Fruit fly (Drosophila melanogaster) whole organism, embryonic: ENCODE measurements around the gene CG6432.

Experiments used
- ATbp ChIP-seq: fragments of 200-800 bp; sonication (Bioruptor generic); optimal IDR thresholded peaks from 2 replicates; lab custom pipeline; 2017; ENCODE audit warnings: missing biosample characterization, mild to moderate bottlenecking, missing genetic modification characterization, missing genetic modification reagents
- Blimp-1 ChIP-seq: fragments of 200-800 bp; sonication (Bioruptor generic); optimal IDR thresholded peaks from 3 replicates; lab custom pipeline; 2018; ENCODE audit warnings: missing biosample characterization, missing genetic modification characterization, mild to moderate bottlenecking, moderate library complexity, missing genetic modification reagents
- CG10267 ChIP-seq: fragments of 200-800 bp; sonication (Bioruptor generic); optimal IDR thresholded peaks from 2 replicates; lab custom pipeline; 2018; ENCODE audit warnings: missing biosample characterization, mild to moderate bottlenecking, missing genetic modification characterization, moderate library complexity
- CG10431 ChIP-seq: fragments of 200-800 bp; sonication (Bioruptor generic); optimal IDR thresholded peaks from 3 replicates; lab custom pipeline; 2018; ENCODE audit warnings: missing biosample characterization, mild to moderate bottlenecking, missing genetic modification characterization
- CG10979 ChIP-seq: fragments of 200-800 bp; sonication (Bioruptor generic); optimal IDR thresholded peaks from 2 replicates; lab custom pipeline; 2018; ENCODE audit warnings: missing biosample characterization, mild to moderate bottlenecking, missing genetic modification characterization, moderate library complexity
- CG12071 ChIP-seq: fragments of 200-800 bp; sonication (Bioruptor generic); optimal IDR thresholded peaks from 3 replicates; lab custom pipeline; 2018; ENCODE audit warnings: missing biosample characterization, mild to moderate bottlenecking, missing genetic modification characterization
- CG1602 ChIP-seq: fragments of 200-800 bp; sonication (Bioruptor generic); optimal IDR thresholded peaks from 3 replicates; lab custom pipeline; 2016; ENCODE audit warnings: missing biosample characterization, missing genetic modification characterization
- CG17186 ChIP-seq: fragments of 200-800 bp; sonication (Bioruptor generic); optimal IDR thresholded peaks from 3 replicates; lab custom pipeline; 2017; ENCODE audit warnings: missing biosample characterization, missing genetic modification reagents, missing genetic modification characterization
- CG17361 ChIP-seq: fragments of 200-800 bp; sonication (Bioruptor generic); IDR thresholded peaks from 3 replicates; pipeline ENCODE4 v1.3.6; 2022; ENCODE audit warnings: missing biosample characterization, missing genetic modification characterization
- CG2129 ChIP-seq: fragments of 200-800 bp; sonication (Bioruptor generic); IDR thresholded peaks from 2 replicates; pipeline ENCODE4 v1.3.6; 2022; ENCODE audit warnings: missing biosample characterization, missing genetic modification characterization; ENCODE audit not compliant: partially characterized antibody
- CG2712 ChIP-seq: fragments of 200-800 bp; optimal IDR thresholded peaks from 3 replicates; lab custom pipeline; 2019; ENCODE audit warnings: missing biosample characterization, mild to moderate bottlenecking, missing genetic modification characterization, moderate library complexity
- CG2889 ChIP-seq: fragments of 200-800 bp; sonication (Bioruptor generic); IDR thresholded peaks from 3 replicates; pipeline ENCODE4 v1.3.6; 2022; ENCODE audit warnings: missing biosample characterization, missing genetic modification characterization
- CG31365 ChIP-seq: fragments of 200-800 bp; sonication (Bioruptor generic); optimal IDR thresholded peaks from 2 replicates; lab custom pipeline; 2018; ENCODE audit warnings: missing biosample characterization, mild to moderate bottlenecking, missing genetic modification characterization
- CG3407 ChIP-seq: fragments of 200-800 bp; sonication (Bioruptor generic); optimal IDR thresholded peaks from 2 replicates; lab custom pipeline; 2018; ENCODE audit warnings: missing biosample characterization, mild to moderate bottlenecking, missing genetic modification characterization
- CG4707 ChIP-seq: fragments of 200-800 bp; sonication (Bioruptor generic); optimal IDR thresholded peaks from 2 replicates; lab custom pipeline; 2018; ENCODE audit warnings: missing biosample characterization, mild to moderate bottlenecking, missing genetic modification characterization, moderate library complexity
- CG6689 ChIP-seq: fragments of 200-800 bp; sonication (Bioruptor generic); IDR thresholded peaks from 2 replicates; pipeline ENCODE4 v1.3.6; 2022; ENCODE audit warnings: missing biosample characterization, missing genetic modification characterization
- CG6765 ChIP-seq: fragments of 200-800 bp; sonication (Bioruptor generic); optimal IDR thresholded peaks from 3 replicates; lab custom pipeline; 2017; ENCODE audit warnings: missing biosample characterization, mild to moderate bottlenecking, missing genetic modification characterization
- CG7745 ChIP-seq: fragments of 200-800 bp; sonication (Bioruptor generic); optimal IDR thresholded peaks from 2 replicates; lab custom pipeline; 2018; ENCODE audit warnings: missing biosample characterization, mild to moderate bottlenecking, missing genetic modification characterization, moderate library complexity
- CG8359 ChIP-seq: fragments of 200-800 bp; sonication (Bioruptor generic); optimal IDR thresholded peaks from 2 replicates; lab custom pipeline; 2017; ENCODE audit warnings: missing biosample characterization, mild to moderate bottlenecking, missing genetic modification characterization, borderline replicate concordance
- CG8388 ChIP-seq: fragments of 200-800 bp; sonication (Bioruptor generic); optimal IDR thresholded peaks from 2 replicates; lab custom pipeline; 2019; ENCODE audit warnings: missing biosample characterization, mild to moderate bottlenecking, missing genetic modification characterization, moderate library complexity
- CG9727 ChIP-seq: fragments of 200-800 bp; sonication (Bioruptor generic); optimal IDR thresholded peaks from 3 replicates; lab custom pipeline; 2017; ENCODE audit warnings: missing biosample characterization, mild to moderate bottlenecking, missing genetic modification characterization
- D ChIP-seq, 2 experiments: fragments of 200-800 bp in 1 of 2; fragments of >200 bp in 1 of 2; sonication (Bioruptor generic) in 1 of 2; optimal IDR thresholded peaks; 2 replicates in 1 of 2; 3 replicates in 1 of 2; lab custom pipeline; 2017; ENCODE audit warnings: mild to moderate bottlenecking in 1 of 2, missing biosample characterization in 1 of 2, missing genetic modification characterization in 1 of 2, missing genetic modification reagents in 1 of 2
- HLHmδ ChIP-seq: fragments of 200-800 bp; sonication (Bioruptor generic); optimal IDR thresholded peaks from 2 replicates; lab custom pipeline; 2018; ENCODE audit warnings: missing biosample characterization, mild to moderate bottlenecking, missing genetic modification characterization, moderate library complexity
- Lhr ChIP-seq: fragments of 200-800 bp; sonication (Bioruptor generic); optimal IDR thresholded peaks from 3 replicates; lab custom pipeline; 2017; ENCODE audit warnings: mild to moderate bottlenecking, missing biosample characterization, missing genetic modification reagents, missing genetic modification characterization
- MTF-1 ChIP-seq: fragments of 200-800 bp; sonication (Bioruptor generic); optimal IDR thresholded peaks from 2 replicates; lab custom pipeline; 2018; ENCODE audit warnings: missing biosample characterization, mild to moderate bottlenecking, missing genetic modification characterization, borderline replicate concordance
- NfI ChIP-seq: fragments of 200-800 bp; sonication (Bioruptor generic); optimal IDR thresholded peaks from 3 replicates; lab custom pipeline; 2018; ENCODE audit warnings: missing biosample characterization, mild to moderate bottlenecking, missing genetic modification characterization, moderate library complexity
- Pdp1 ChIP-seq, 2 experiments: fragments of 200-800 bp; sonication (Bioruptor generic); optimal IDR thresholded peaks; 3 replicates each; lab custom pipeline; 2016; ENCODE audit warnings: missing biosample characterization in 2 of 2, missing genetic modification characterization in 2 of 2, mild to moderate bottlenecking in 1 of 2, moderate library complexity in 1 of 2
- Sox100B ChIP-seq: fragments of 200-800 bp; sonication (Bioruptor generic); optimal IDR thresholded peaks from 3 replicates; lab custom pipeline; 2018; ENCODE audit warnings: missing biosample characterization, mild to moderate bottlenecking, missing genetic modification characterization
- Sry-β ChIP-seq: fragments of 200-800 bp; sonication (Bioruptor generic); optimal IDR thresholded peaks from 2 replicates; lab custom pipeline; 2018; ENCODE audit warnings: missing biosample characterization, mild to moderate bottlenecking, missing genetic modification characterization, moderate library complexity
- Ssrp ChIP-seq: fragments of 200-800 bp; sonication (Bioruptor generic); optimal IDR thresholded peaks from 2 replicates; lab custom pipeline; 2018; ENCODE audit warnings: missing biosample characterization, mild to moderate bottlenecking, missing genetic modification characterization, moderate library complexity
- ac ChIP-seq: fragments of 200-800 bp; sonication (Bioruptor generic); optimal IDR thresholded peaks from 3 replicates; lab custom pipeline; 2017; ENCODE audit warnings: missing biosample characterization, mild to moderate bottlenecking, missing genetic modification characterization
- ap ChIP-seq: fragments of 200-800 bp; sonication (Bioruptor generic); IDR thresholded peaks from 2 replicates; pipeline ENCODE4 v1.3.6; 2022; ENCODE audit warnings: missing biosample characterization, missing genetic modification characterization
- ara ChIP-seq: fragments of 200-800 bp; sonication (Bioruptor generic); IDR thresholded peaks from 2 replicates; pipeline ENCODE4 v1.3.6; 2022; ENCODE audit warnings: missing biosample characterization, missing genetic modification characterization
- bsh ChIP-seq, 2 experiments: fragments of 200-800 bp; sonication (Bioruptor generic); optimal IDR thresholded peaks; 2 replicates each; lab custom pipeline; 2017 to 2018; ENCODE audit warnings: mild to moderate bottlenecking in 2 of 2, missing biosample characterization in 2 of 2, missing genetic modification characterization in 2 of 2, moderate library complexity in 1 of 2
- dmrt11E ChIP-seq: fragments of 200-800 bp; sonication (Bioruptor generic); optimal IDR thresholded peaks from 3 replicates; lab custom pipeline; 2018; ENCODE audit warnings: missing biosample characterization, mild to moderate bottlenecking, missing genetic modification characterization, moderate library complexity
- fd96Cb ChIP-seq: fragments of 200-800 bp; sonication (Bioruptor generic); optimal IDR thresholded peaks from 2 replicates; lab custom pipeline; 2018; ENCODE audit warnings: missing biosample characterization, mild to moderate bottlenecking, missing genetic modification characterization, moderate library complexity
- lab ChIP-seq: fragments of 200-800 bp; sonication (Bioruptor generic); optimal IDR thresholded peaks from 3 replicates; lab custom pipeline; 2017; ENCODE audit warnings: missing biosample characterization, missing genetic modification characterization, mild to moderate bottlenecking, moderate library complexity, missing genetic modification reagents
- lola ChIP-seq, 3 experiments: fragments of >200 bp in 2 of 3; fragments of 200-800 bp in 1 of 3; sonication (Bioruptor generic) in 1 of 3; optimal IDR thresholded peaks; 2 replicates each; lab custom pipeline; 2017 to 2019; ENCODE audit warnings: missing biosample characterization in 3 of 3, missing genetic modification characterization in 3 of 3, mild to moderate bottlenecking in 1 of 3, moderate library complexity in 1 of 3
- nau ChIP-seq: fragments of 200-800 bp; sonication (Bioruptor generic); optimal IDR thresholded peaks from 3 replicates; lab custom pipeline; 2017; ENCODE audit warnings: missing biosample characterization, mild to moderate bottlenecking, missing genetic modification characterization, missing genetic modification reagents
- nerfin-1 ChIP-seq: fragments of 200-800 bp; sonication (Bioruptor generic); optimal IDR thresholded peaks from 3 replicates; lab custom pipeline; 2019; ENCODE audit warnings: missing biosample characterization, mild to moderate bottlenecking, missing genetic modification characterization, moderate library complexity
- odd ChIP-seq: fragments of 200-800 bp; sonication (Bioruptor generic); optimal IDR thresholded peaks from 2 replicates; lab custom pipeline; 2017; ENCODE audit warnings: missing biosample characterization, mild to moderate bottlenecking, missing genetic modification characterization
- onecut ChIP-seq: fragments of 200-800 bp; sonication (Bioruptor generic); IDR thresholded peaks from 2 replicates; pipeline ENCODE4 v1.3.6; 2022; ENCODE audit warnings: missing biosample characterization, missing genetic modification characterization
- org-1 ChIP-seq: fragments of 200-800 bp; sonication (Bioruptor generic); optimal IDR thresholded peaks from 2 replicates; lab custom pipeline; 2017; ENCODE audit warnings: missing biosample characterization, missing genetic modification characterization
- sc ChIP-seq, 3 experiments: fragments of >200 bp in 2 of 3; fragments of 200-800 bp in 1 of 3; sonication (Bioruptor generic) in 1 of 3; optimal IDR thresholded peaks; 2 replicates in 2 of 3; 3 replicates in 1 of 3; lab custom pipeline; 2017; ENCODE audit warnings: mild to moderate bottlenecking in 1 of 3, missing biosample characterization in 1 of 3, missing genetic modification characterization in 1 of 3, missing genetic modification reagents in 1 of 3
- sens ChIP-seq: fragments of 200-800 bp; sonication (Bioruptor generic); peaks from one replicate; lab custom pipeline; 2016; ENCODE audit warnings: missing biosample characterization, missing genetic modification characterization
- tna ChIP-seq: fragments of 200-800 bp; sonication (Bioruptor generic); IDR thresholded peaks from 2 replicates; pipeline ENCODE4 v1.3.6; 2022; ENCODE audit warnings: missing biosample characterization, missing genetic modification characterization; ENCODE audit not compliant: partially characterized antibody
- unpg ChIP-seq: fragments of 200-800 bp; sonication (Bioruptor generic); optimal IDR thresholded peaks from 3 replicates; lab custom pipeline; 2018; ENCODE audit warnings: missing biosample characterization, mild to moderate bottlenecking, missing genetic modification characterization, moderate library complexity

Gene CG6432

DNA sequence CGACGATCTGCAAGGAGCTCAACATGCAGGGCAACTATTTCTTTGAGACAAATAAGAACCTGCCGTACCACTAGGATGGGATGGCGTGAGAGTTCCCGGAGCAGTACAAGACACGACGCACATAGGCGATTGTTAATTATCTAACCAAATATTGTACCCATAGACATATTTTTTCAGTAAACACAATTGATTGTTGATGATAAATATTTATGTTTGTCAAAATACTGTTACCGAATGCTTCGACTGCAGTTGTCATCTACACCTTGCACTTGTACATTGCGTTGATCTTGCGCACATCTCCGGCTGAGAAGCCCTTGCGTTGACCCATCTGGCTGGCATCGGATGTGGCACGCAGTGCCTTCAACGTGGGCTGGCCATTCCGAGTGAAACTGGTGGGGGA lies 43.6 kb upstream of the CG6432 start (continued):
- TF ChIP-seq nau: peak; percentile 22
- peak; percentile 37 for TF ChIP-seq odd (GFP tag; lab: Kevin White, UChicago)
- no peak for TF ChIP-seq Ssrp
- TF ChIP-seq CG6765 (GFP tag; lab: Kevin White, UChicago): no peak
- peak; percentile 66 for TF ChIP-seq dmrt11E
- no peak for TF ChIP-seq D (optimal IDR thresholded peaks at IDR 0.05; lab: Kevin White, UChicago)
- TF ChIP-seq D (GFP tag; optimal IDR thresholded peaks at IDR 0.05; lab: Kevin White, UChicago): peak; percentile 46
- peak; percentile 35 for TF ChIP-seq Sry-β (GFP tag; lab: Kevin White, UChicago)
- TF ChIP-seq CG10431 (GFP tag; lab: Kevin White, UChicago): peak; percentile 62
- no peak for TF ChIP-seq sc (optimal IDR thresholded peaks at IDR 0.05; lab: Kevin White, UChicago)
- peak; percentile 10 for TF ChIP-seq sc (GFP tag; optimal IDR thresholded peaks at IDR 0.05; lab: Kevin White, UChicago)
- peak; percentile 58 for TF ChIP-seq MTF-1 (GFP tag; lab: Kevin White, UChicago)
- peak; percentile 14 for TF ChIP-seq org-1 (GFP tag; lab: Kevin White, UChicago)
- TF ChIP-seq lola (GFP tag; optimal IDR thresholded peaks at IDR 0.05; lab: Kevin White, UChicago): peak in 1 of 3 experiments; percentile 66
- TF ChIP-seq CG17186 (GFP tag; lab: Kevin White, UChicago): peak; percentile 23
- no peak for TF ChIP-seq tna (GFP tag; lab: Robert Waterston, UW)
- TF ChIP-seq CG4707 (GFP tag; lab: Kevin White, UChicago): peak; percentile 56
- peak; percentile 25 for TF ChIP-seq fd96Cb (tag; lab: Kevin White, UChicago)
- TF ChIP-seq CG10979: peak; percentile 55
- TF ChIP-seq Pdp1 (GFP tag; optimal IDR thresholded peaks at IDR 0.05; lab: Kevin White, UChicago): peak in 1 of 2 experiments; percentile 5
- no peak for TF ChIP-seq NfI (GFP tag; lab: Kevin White, UChicago)
- peak; percentile 71 for TF ChIP-seq Blimp-1 (GFP tag; lab: Kevin White, UChicago)
- peak in 1 of 2 experiments; percentile 84 for TF ChIP-seq bsh (GFP tag; optimal IDR thresholded peaks at IDR 0.05; lab: Kevin White, UChicago)
- TF ChIP-seq CG1602 (GFP tag; lab: Kevin White, UChicago): no peak
- peak; percentile 57 for TF ChIP-seq nerfin-1
- peak; percentile 19 for TF ChIP-seq Lhr (GFP tag; lab: Kevin White, UChicago)
- TF ChIP-seq CG31365 (tag; lab: Kevin White, UChicago): peak; percentile 48
- TF ChIP-seq CG2712 (tag; lab: Kevin White, UChicago): peak; percentile 54
- peak; percentile 56 for TF ChIP-seq CG7745 (tag; lab: Kevin White, UChicago)
- TF ChIP-seq CG8359: peak; percentile 60
- TF ChIP-seq CG12071 (GFP tag; lab: Kevin White, UChicago): peak; percentile 47
- TF ChIP-seq CG17361 (GFP tag; lab: Robert Waterston, UW): 0 out of 3 replicates have a peak, but pooled peaks have one; percentile 13
- TF ChIP-seq ac (GFP tag; lab: Kevin White, UChicago): peak; percentile 18
- peak; percentile 76 for TF ChIP-seq ATbp (GFP tag; lab: Kevin White, UChicago)
- peak; percentile 8 for TF ChIP-seq CG9727
- TF ChIP-seq onecut (GFP tag; lab: Robert Waterston, UW): no peak
- TF ChIP-seq Sox100B (GFP tag; lab: Kevin White, UChicago): peak; percentile 54
- TF ChIP-seq HLHmδ (GFP tag; lab: Kevin White, UChicago): peak; percentile 52
- no peak for TF ChIP-seq CG2889
- TF ChIP-seq CG8388 (GFP tag; lab: Kevin White, UChicago): peak; percentile 14
- TF ChIP-seq ap (GFP tag; lab: Robert Waterston, UW): no peak
- peak; percentile 57 for TF ChIP-seq CG3407 (GFP tag; lab: Kevin White, UChicago)
- peak; percentile 9 for TF ChIP-seq lab
- peak; percentile 50 for TF ChIP-seq unpg (GFP tag; lab: Kevin White, UChicago)
- TF ChIP-seq sens (GFP tag; lab: Kevin White, UChicago): no peak
- no peak for TF ChIP-seq CG6689 (GFP tag; lab: Robert Waterston, UW)
- no peak for TF ChIP-seq CG2129
- TF ChIP-seq ara (GFP tag; lab: Robert Waterston, UW): no peak
- peak; percentile 30 for TF ChIP-seq CG10267 (tag; lab: Kevin White, UChicago)
